Worm (Caenorhabditis elegans): ENCODE results near the gene flad-1.

DNA sequence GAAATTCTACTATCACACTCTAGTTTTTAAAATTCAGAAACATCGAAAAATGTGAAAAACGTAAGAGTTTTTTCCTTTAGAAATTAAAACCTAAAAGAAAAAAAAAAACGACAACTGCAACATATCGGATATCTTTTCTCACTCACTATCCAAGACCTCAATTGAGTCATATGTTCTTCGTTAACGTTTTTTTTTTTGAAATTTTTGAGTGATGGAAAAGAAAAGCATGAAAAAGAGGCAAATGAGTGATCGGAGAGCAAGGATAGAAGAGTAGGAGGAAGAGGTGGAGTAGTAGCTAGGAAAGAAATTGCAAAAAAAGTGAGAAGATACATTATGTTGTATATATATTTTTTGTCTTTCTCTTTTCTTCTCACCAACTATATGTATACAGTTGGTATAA lies 45.6 kb downstream of the flad-1 start:
- TF ChIP-seq skn-1 (tag; optimal IDR thresholded peaks at IDR 0.05) (no peak), ztf-11 (tag; optimal IDR thresholded peaks at IDR 0.05) (no peak), unc-62 (GFP tag; optimal IDR thresholded peaks at IDR 0.05) (no peak), fkh-2 (tag; optimal IDR thresholded peaks at IDR 0.05) (no peak), R02D3.7 (tag; optimal IDR thresholded peaks at IDR 0.05) (no peak), nhr-76 (tag; optimal IDR thresholded peaks at IDR 0.05) (no peak), zag-1 (tag; optimal IDR thresholded peaks at IDR 0.05) (no peak), mdl-1 (tag; optimal IDR thresholded peaks at IDR 0.05) (no peak), ceh-28 (tag; optimal IDR thresholded peaks at IDR 0.05) (no peak), fkh-10 (GFP tag; optimal IDR thresholded peaks at IDR 0.05) (no peak), daf-12 (tag; optimal IDR thresholded peaks at IDR 0.05) (no peak), lin-15B (tag; optimal IDR thresholded peaks at IDR 0.05) (no peak), elt-3 (tag; optimal IDR thresholded peaks at IDR 0.05) (no peak)

All from whole organism, L3 larva.